Fruit fly (Drosophila melanogaster) whole organism: ENCODE results near the gene CG32198.

ENCODE experiments used
- CG8478 ChIP-seq: fragments of >200 bp; optimal IDR thresholded peaks from 2 replicates; lab custom pipeline; 2018; ENCODE audit warnings: inconsistent platforms
- Dll ChIP-seq: fragments of >200 bp; optimal IDR thresholded peaks from 2 replicates; lab custom pipeline; 2017
- EcR ChIP-seq, 2 experiments: fragments of >200 bp; optimal IDR thresholded peaks; 2 replicates each; lab custom pipeline; 2017; ENCODE audit warnings: missing biosample characterization in 2 of 2, missing genetic modification characterization in 2 of 2, missing genetic modification reagents in 2 of 2
- pan ChIP-seq: fragments of >200 bp; optimal IDR thresholded peaks from 2 replicates; lab custom pipeline; 2017
- psq ChIP-seq: fragments of >200 bp; optimal IDR thresholded peaks from 2 replicates; lab custom pipeline; 2017
- usp ChIP-seq: fragments of >200 bp; optimal IDR thresholded peaks from 2 replicates; lab custom pipeline; 2017; ENCODE audit warnings: missing biosample characterization, missing genetic modification characterization, mixed read lengths

CG32198 gene

DNA sequence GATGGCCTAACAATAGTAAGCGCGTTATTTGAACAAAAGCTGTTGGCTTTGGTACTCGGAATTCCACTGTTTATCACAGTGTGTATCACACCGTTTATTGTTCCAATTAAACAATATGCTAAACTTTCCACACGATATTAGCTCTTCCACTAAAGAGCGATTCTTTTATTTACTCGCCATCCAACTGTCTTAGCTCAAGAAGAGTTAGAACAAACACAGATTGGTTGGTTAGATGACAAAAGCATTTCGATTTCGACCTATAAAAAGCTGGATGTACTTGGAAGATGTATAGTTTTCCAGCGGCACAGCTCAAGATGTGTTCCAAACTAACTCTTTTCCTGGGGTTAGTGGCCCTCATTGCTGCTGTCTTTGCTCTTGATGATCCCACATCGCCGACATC lies at the start of gene CG32198:
CG32198 (plus strand) TSS at position 301 of the 400 bp plus-strand sequence.
- TF ChIP-seq usp (GFP tag; lab: Kevin White, UChicago) (no peak), psq (lab: Kevin White, UChicago) (no peak), pan (lab: Kevin White, UChicago) (no peak), Dll (lab: Kevin White, UChicago) (no peak), EcR (GFP tag; optimal IDR thresholded peaks at IDR 0.05; lab: Kevin White, UChicago) (no peak), CG8478 (lab: Kevin White, UChicago) (no peak)

- TF ChIP-seq Dll (lab: Kevin White, UChicago) = no peak
- no peak for TF ChIP-seq CG8478 (lab: Kevin White, UChicago)
- no peak for TF ChIP-seq usp (GFP tag; lab: Kevin White, UChicago)
- no peak for TF ChIP-seq pan (lab: Kevin White, UChicago)
- no peak for TF ChIP-seq psq (lab: Kevin White, UChicago)
- no peak for TF ChIP-seq EcR (GFP tag; optimal IDR thresholded peaks at IDR 0.05; lab: Kevin White, UChicago)
Measured at dm6 chr3L:18502425-18502824, 24.4 kb upstream of the CG32198 start, which contains the start of gene AstC-R2. TSS of gene AstC-R2 (minus strand) at chr3L:18502557.

DNA sequence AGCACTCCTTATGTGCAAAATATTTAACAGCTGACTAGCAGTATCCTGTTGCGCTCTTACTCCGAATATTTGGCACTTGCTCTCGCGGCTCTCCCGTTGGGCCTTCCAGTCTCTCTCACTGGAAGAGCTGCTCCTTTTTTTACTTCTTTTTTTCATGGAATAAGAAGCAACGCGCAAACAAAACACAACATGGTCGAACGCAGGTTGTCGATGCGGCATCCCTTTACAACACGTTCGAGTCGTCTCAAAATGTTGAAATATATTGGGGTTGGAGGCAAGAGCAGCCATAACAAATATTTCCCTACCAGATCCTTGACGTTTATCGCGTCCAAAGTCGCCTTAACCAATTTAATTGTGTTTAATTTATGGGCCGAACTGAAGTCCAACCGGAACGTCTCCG lies 13.1 kb downstream of the CG32198 start:
- TF ChIP-seq pan (lab: Kevin White, UChicago) = no peak
- no peak for TF ChIP-seq Dll (lab: Kevin White, UChicago)
- no peak for TF ChIP-seq psq (lab: Kevin White, UChicago)
- no peak for TF ChIP-seq EcR (GFP tag; optimal IDR thresholded peaks at IDR 0.05; lab: Kevin White, UChicago)
- no peak for TF ChIP-seq usp (GFP tag; lab: Kevin White, UChicago)
- TF ChIP-seq CG8478 (lab: Kevin White, UChicago) = no peak

DNA sequence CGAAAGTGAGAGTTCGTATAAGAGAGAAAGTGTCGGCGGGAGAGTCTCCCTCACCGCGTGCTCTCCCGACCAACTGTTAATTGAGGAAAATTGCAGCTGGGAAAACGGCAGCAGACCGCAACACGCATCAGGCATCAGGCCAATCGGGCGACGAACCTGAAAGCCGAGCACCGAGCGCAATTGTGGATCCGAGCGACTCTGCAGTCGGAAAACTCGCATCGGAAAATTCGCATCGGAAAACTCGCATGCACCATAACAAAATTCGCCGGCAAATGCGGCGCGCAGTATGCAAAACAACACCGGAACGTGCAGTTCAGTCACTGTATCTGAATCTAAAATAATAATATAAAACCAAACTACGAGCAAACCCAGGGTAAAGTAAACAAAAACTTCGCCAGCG lies 33.2 kb downstream of the CG32198 start, which contains the start of gene AstC-R1:
AstC-R1 (plus strand) TSS at position 301 of the 400 bp plus-strand sequence.
- TF ChIP-seq psq (lab: Kevin White, UChicago) (no peak), CG8478 (lab: Kevin White, UChicago) (no peak), Dll (lab: Kevin White, UChicago) (no peak), EcR (GFP tag; optimal IDR thresholded peaks at IDR 0.05; lab: Kevin White, UChicago) (no peak), pan (lab: Kevin White, UChicago) (no peak), usp (GFP tag; lab: Kevin White, UChicago) (no peak)
